Fruit fly (Drosophila melanogaster): ENCODE data around the gene CG10492.

- no peak for TF ChIP-seq Dll (optimal IDR thresholded peaks at IDR 0.05)
- TF ChIP-seq pan (optimal IDR thresholded peaks at IDR 0.05), result no peak
- no peak for TF ChIP-seq usp (GFP tag; optimal IDR thresholded peaks at IDR 0.05)
Observed at dm6 chr2L:19026491-19027197, 27.2 kb upstream of the CG10492 start.
